Fruit fly (Drosophila melanogaster): ENCODE measurements around the gene CG8840.

Gene CG8840

DNA sequence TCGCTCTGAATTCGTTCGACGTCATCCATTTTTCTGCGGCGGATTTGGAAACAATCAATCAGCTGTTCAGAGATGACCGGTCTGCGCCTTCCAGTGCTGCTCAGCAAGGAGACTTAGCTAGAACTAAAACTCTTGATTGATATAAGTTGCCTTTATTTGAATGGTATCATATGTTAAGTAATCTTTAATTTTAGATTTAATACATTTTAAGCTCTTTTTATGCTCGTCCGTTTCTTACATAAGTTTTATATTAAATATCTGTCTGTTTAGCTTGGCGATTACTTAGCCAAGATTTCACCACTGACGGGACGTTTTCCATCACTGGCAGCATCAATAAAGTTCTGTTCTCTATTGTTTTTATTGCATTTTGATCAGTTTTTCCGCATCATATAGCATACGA lies 46.6 kb downstream of the CG8840 start, which contains the start of the genes Cog3 and Sec5 (continued):
- TF ChIP-seq unc-4 (GFP tag; IDR thresholded peaks at IDR 0.05; ENCODE audit: partially characterized antibody) (no peak), cg (GFP tag; optimal IDR thresholded peaks at IDR 0.05) (no peak), Gug (GFP tag; IDR thresholded peaks at IDR 0.05) (no peak; the same call in 3 of the 4 replicates), CG9215 (GFP tag; IDR thresholded peaks at IDR 0.05) (peak; percentile 76), CG8290 (GFP tag; optimal IDR thresholded peaks at IDR 0.05) (no peak), CG8290 (tag; optimal IDR thresholded peaks at IDR 0.05) (no peak), CG11504 (tag; optimal IDR thresholded peaks at IDR 0.05) (no peak), Gsc (GFP tag; IDR thresholded peaks at IDR 0.05) (no peak), gt (GFP tag; IDR thresholded peaks at IDR 0.05) (no peak), ab (GFP tag; optimal IDR thresholded peaks at IDR 0.05) (no peak), CG4854 (GFP tag; optimal IDR thresholded peaks at IDR 0.05) (no peak), CG18262 (tag; optimal IDR thresholded peaks at IDR 0.05) (no peak), sug (tag; optimal IDR thresholded peaks at IDR 0.05) (peak; percentile 81), Atf3 (GFP tag; optimal IDR thresholded peaks at IDR 0.05) (peak; percentile 9), trh (GFP tag; optimal IDR thresholded peaks at IDR 0.05) (no peak), CHES-1-like (GFP tag; optimal IDR thresholded peaks at IDR 0.05) (peak; percentile 57), CG13775 (GFP tag; optimal IDR thresholded peaks at IDR 0.05) (peak; percentile 67), Bgb (GFP tag; IDR thresholded peaks at IDR 0.05; ENCODE audit: partially characterized antibody) (0 out of 2 replicates have a peak, but pooled peaks have one; percentile 6), Dfd (GFP tag; optimal IDR thresholded peaks at IDR 0.05) (no peak), Kr (GFP tag; optimal IDR thresholded peaks at IDR 0.05) (no peak), CG30403 (GFP tag; optimal IDR thresholded peaks at IDR 0.05) (peak; percentile 79), phol (tag; optimal IDR thresholded peaks at IDR 0.05) (peak; percentile 87), nau (GFP tag; optimal IDR thresholded peaks at IDR 0.05) (no peak), bab2 (GFP tag; optimal IDR thresholded peaks at IDR 0.05) (no peak), Adf1 (GFP tag; IDR thresholded peaks at IDR 0.05) (no peak), CG12155 (GFP tag; optimal IDR thresholded peaks at IDR 0.05) (no peak), CG13424 (tag; optimal IDR thresholded peaks at IDR 0.05) (peak; percentile 74), zen2 (GFP tag; IDR thresholded peaks at IDR 0.05; ENCODE audit: partially characterized antibody) (no peak), Xbp1 (GFP tag; optimal IDR thresholded peaks at IDR 0.05) (peak; percentile 58), ssp (GFP tag; IDR thresholded peaks at IDR 0.05) (peak; percentile 43; the same call in 1 of the 2 replicates), vfl (GFP tag; optimal IDR thresholded peaks at IDR 0.05) (peak; percentile 60), rib (GFP tag; IDR thresholded peaks at IDR 0.05) (peak; percentile 60), CG15479 (GFP tag; optimal IDR thresholded peaks at IDR 0.05) (no peak), CG7928 (GFP tag; optimal IDR thresholded peaks at IDR 0.05) (no peak), ara (GFP tag; IDR thresholded peaks at IDR 0.05) (no peak; the same call in 1 of the 2 replicates), CG10979 (tag; optimal IDR thresholded peaks at IDR 0.05) (peak; percentile 58), Hey (tag; optimal IDR thresholded peaks at IDR 0.05) (no peak), HLH54F (GFP tag; optimal IDR thresholded peaks at IDR 0.05) (peak; percentile 62), gfzf (GFP tag; optimal IDR thresholded peaks at IDR 0.05) (no peak), shn (GFP tag; optimal IDR thresholded peaks at IDR 0.05) (peak; percentile 45), CG7745 (tag; optimal IDR thresholded peaks at IDR 0.05) (no peak), pho (GFP tag; optimal IDR thresholded peaks at IDR 0.05) (peak; percentile 29), HLHmδ (GFP tag; optimal IDR thresholded peaks at IDR 0.05) (no peak), dimm (GFP tag; IDR thresholded peaks at IDR 0.05) (no peak), CG8089 (GFP tag; optimal IDR thresholded peaks at IDR 0.05) (no peak), wdn (GFP tag; IDR thresholded peaks at IDR 0.05) (no peak), CG16813 (GFP tag; IDR thresholded peaks at IDR 0.05; ENCODE audit: partially characterized antibody) (0 out of 3 replicates have a peak, but pooled peaks have one; percentile 8), tin (GFP tag; optimal IDR thresholded peaks at IDR 0.05) (peak; percentile 65), CG2889 (GFP tag; IDR thresholded peaks at IDR 0.05) (no peak), pros (GFP tag; optimal IDR thresholded peaks at IDR 0.05) (no peak), h (optimal IDR thresholded peaks at IDR 0.05) (no peak), CG17359 (tag; optimal IDR thresholded peaks at IDR 0.05) (peak; percentile 57)

All from whole organism, embryonic.